Fruit fly (Drosophila melanogaster) whole organism: ENCODE measurements around the gene ftz-f1.

Experiments used
- CG8478 ChIP-seq: fragments of >200 bp; optimal IDR thresholded peaks from 2 replicates; lab custom pipeline; 2018; ENCODE audit warnings: inconsistent platforms
- psq ChIP-seq: fragments of >200 bp; optimal IDR thresholded peaks from 2 replicates; lab custom pipeline; 2017

DNA sequence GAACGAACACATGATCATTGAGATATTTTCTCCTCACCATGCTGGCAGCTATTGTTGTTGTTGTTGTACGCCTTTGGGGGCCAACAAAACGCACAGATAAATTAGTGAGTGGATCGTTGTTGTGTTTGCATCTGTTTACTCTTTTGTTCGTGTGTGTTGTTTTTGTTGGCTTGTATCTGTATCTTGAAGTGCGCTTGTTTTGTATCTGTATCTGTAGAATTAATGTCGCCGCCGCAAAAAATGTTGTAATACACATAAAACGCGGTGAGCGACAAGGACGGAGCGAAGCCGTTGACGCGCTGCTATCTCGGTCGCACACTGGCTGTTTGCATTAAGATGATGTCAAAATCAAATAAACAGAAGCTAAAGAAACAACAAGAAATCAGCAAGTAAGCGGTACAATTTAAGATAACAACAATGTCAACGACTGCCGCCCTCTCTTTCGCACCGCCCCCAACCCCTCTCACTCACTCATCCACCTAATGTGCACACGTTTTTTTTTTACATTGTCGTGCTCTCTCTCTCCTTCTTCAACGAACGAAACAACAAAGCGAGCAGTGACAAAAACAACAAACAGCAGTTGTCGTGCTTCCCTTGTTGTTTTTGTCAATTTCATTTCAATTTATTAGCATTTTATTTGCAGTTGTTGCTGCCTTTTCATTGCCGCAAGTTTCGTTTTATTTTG is 13.0 kb upstream of the ftz-f1 start:
- TF ChIP-seq CG8478 (lab: Kevin White, UChicago) (peak; percentile 84), psq (lab: Kevin White, UChicago) (no peak)
